Fruit fly (Drosophila melanogaster) whole organism, embryonic: ENCODE results near the gene Cep290.

Experiments
- Awh ChIP-seq: fragments of 200-800 bp; sonication (Bioruptor generic); IDR thresholded peaks from 2 replicates; pipeline ENCODE4, ENCODE4 v1.3.6; 2022; ENCODE audit warnings: missing biosample characterization, missing genetic modification characterization
- B-H1 ChIP-seq: fragments of 200-800 bp; sonication (Bioruptor generic); IDR thresholded peaks from 3 replicates; pipeline ENCODE4 v1.3.6; 2022; ENCODE audit warnings: missing biosample characterization, missing genetic modification characterization
- Bgb ChIP-seq: fragments of 200-800 bp; sonication (Bioruptor generic); IDR thresholded peaks from 2 replicates; pipeline ENCODE4 v1.3.6; 2022; ENCODE audit warnings: missing biosample characterization, missing genetic modification characterization; ENCODE audit not compliant: partially characterized antibody
- CG10147 ChIP-seq: fragments of 200-800 bp; sonication (Bioruptor generic); optimal IDR thresholded peaks from 2 replicates; lab custom pipeline; 2019; ENCODE audit warnings: missing biosample characterization, mild to moderate bottlenecking, missing genetic modification characterization, moderate library complexity
- CG10209 ChIP-seq: fragments of 200-800 bp; sonication (Bioruptor generic); optimal IDR thresholded peaks from 3 replicates; lab custom pipeline; 2017; ENCODE audit warnings: missing biosample characterization, mild to moderate bottlenecking, missing genetic modification characterization, missing genetic modification reagents
- CG10366 ChIP-seq: fragments of 200-800 bp; sonication (Bioruptor generic); IDR thresholded peaks from 2 replicates; pipeline ENCODE4 v1.3.6; 2022; ENCODE audit warnings: missing biosample characterization, missing genetic modification characterization
- CG11247 ChIP-seq: fragments of 200-800 bp; sonication (Bioruptor generic); IDR thresholded peaks from 2 replicates; pipeline ENCODE4 v1.3.6; 2022; ENCODE audit warnings: missing biosample characterization, missing genetic modification characterization
- CG14014 ChIP-seq: fragments of 200-800 bp; sonication (Bioruptor generic); IDR thresholded peaks from 2 replicates; pipeline ENCODE4 v1.3.6; 2022; ENCODE audit warnings: missing biosample characterization, missing genetic modification characterization
- CG15514 ChIP-seq: fragments of 200-800 bp; sonication (Bioruptor generic); optimal IDR thresholded peaks from 3 replicates; lab custom pipeline; 2017; ENCODE audit warnings: missing biosample characterization, missing genetic modification characterization, mild to moderate bottlenecking, moderate library complexity, missing genetic modification reagents
- CG15696 ChIP-seq: fragments of 200-800 bp; sonication (Bioruptor generic); optimal IDR thresholded peaks from 2 replicates; lab custom pipeline; 2019; ENCODE audit warnings: missing biosample characterization, mild to moderate bottlenecking, missing genetic modification characterization, moderate library complexity
- CG16779 ChIP-seq: fragments of 200-800 bp; sonication (Bioruptor generic); IDR thresholded peaks from 2 replicates; pipeline ENCODE4 v1.3.6; 2022; ENCODE audit warnings: missing biosample characterization, missing genetic modification characterization
- CG16815 ChIP-seq: fragments of 200-800 bp; sonication (Bioruptor generic); optimal IDR thresholded peaks from 3 replicates; lab custom pipeline; 2017; ENCODE audit warnings: missing biosample characterization, mild to moderate bottlenecking, missing genetic modification characterization
- CG18262 ChIP-seq: fragments of 200-800 bp; optimal IDR thresholded peaks from 3 replicates; lab custom pipeline; 2019; ENCODE audit warnings: missing biosample characterization, mild to moderate bottlenecking, missing genetic modification characterization, moderate library complexity
- CG2889 ChIP-seq: fragments of 200-800 bp; sonication (Bioruptor generic); IDR thresholded peaks from 3 replicates; pipeline ENCODE4 v1.3.6; 2022; ENCODE audit warnings: missing biosample characterization, missing genetic modification characterization
- CG31365 ChIP-seq: fragments of 200-800 bp; sonication (Bioruptor generic); optimal IDR thresholded peaks from 2 replicates; lab custom pipeline; 2018; ENCODE audit warnings: missing biosample characterization, mild to moderate bottlenecking, missing genetic modification characterization
- CG42726 ChIP-seq: fragments of 200-800 bp; sonication (Bioruptor generic); IDR thresholded peaks from 2 replicates; pipeline ENCODE4 v1.3.6; 2022; ENCODE audit warnings: missing biosample characterization, missing genetic modification characterization; ENCODE audit not compliant: partially characterized antibody
- CG4730 ChIP-seq: fragments of 200-800 bp; sonication (Bioruptor generic); IDR thresholded peaks from 2 replicates; pipeline ENCODE4 v1.3.6; 2022; ENCODE audit warnings: missing biosample characterization, missing genetic modification characterization
- CG6765 ChIP-seq: fragments of 200-800 bp; sonication (Bioruptor generic); optimal IDR thresholded peaks from 3 replicates; lab custom pipeline; 2017; ENCODE audit warnings: missing biosample characterization, mild to moderate bottlenecking, missing genetic modification characterization
- CG7786 ChIP-seq: fragments of 200-800 bp; sonication (Bioruptor generic); optimal IDR thresholded peaks from 2 replicates; lab custom pipeline; 2016; ENCODE audit warnings: missing biosample characterization, missing genetic modification characterization
- CG8281 ChIP-seq: fragments of 200-800 bp; sonication (Bioruptor generic); optimal IDR thresholded peaks from 2 replicates; lab custom pipeline; 2018; ENCODE audit warnings: missing biosample characterization, mild to moderate bottlenecking, missing genetic modification characterization, moderate library complexity
- CTCF ChIP-seq: fragments of 200-800 bp; sonication (Bioruptor generic); optimal IDR thresholded peaks from 2 replicates; lab custom pipeline; 2017; ENCODE audit warnings: missing biosample characterization, mild to moderate bottlenecking, missing genetic modification characterization, moderate library complexity
- Chrac-16 ChIP-seq: fragments of 200-800 bp; sonication (Bioruptor generic); optimal IDR thresholded peaks from 3 replicates; lab custom pipeline; 2016; ENCODE audit warnings: missing biosample characterization, missing genetic modification characterization
- CoRest ChIP-seq: fragments of 200-800 bp; sonication (Bioruptor generic); optimal IDR thresholded peaks from 3 replicates; lab custom pipeline; 2018; ENCODE audit warnings: missing biosample characterization, mild to moderate bottlenecking, missing genetic modification characterization, moderate library complexity
- Dad ChIP-seq: fragments of 200-800 bp; sonication (Bioruptor generic); optimal IDR thresholded peaks from 3 replicates; lab custom pipeline; 2016; ENCODE audit warnings: missing biosample characterization, missing genetic modification characterization
- Dfd ChIP-seq, 2 experiments: fragments of >200 bp; optimal IDR thresholded peaks; 2 replicates each; lab custom pipeline; 2017; ENCODE audit warnings: missing biosample characterization in 2 of 2, missing genetic modification characterization in 2 of 2
- HHEX ChIP-seq: fragments of 200-800 bp; sonication (Bioruptor generic); optimal IDR thresholded peaks from 3 replicates; lab custom pipeline; 2017; ENCODE audit warnings: missing biosample characterization, mild to moderate bottlenecking, missing genetic modification characterization, missing genetic modification reagents
- HLH3B ChIP-seq: fragments of 200-800 bp; sonication (Bioruptor generic); IDR thresholded peaks from 2 replicates; pipeline ENCODE4 v1.3.6; 2022; ENCODE audit warnings: missing biosample characterization, missing genetic modification characterization
- NK7.1 ChIP-seq: fragments of 200-800 bp; sonication (Bioruptor generic); optimal IDR thresholded peaks from 3 replicates; lab custom pipeline; 2016; ENCODE audit warnings: missing biosample characterization, missing genetic modification characterization
- PHDP ChIP-seq: fragments of 200-800 bp; sonication (Bioruptor generic); optimal IDR thresholded peaks from 3 replicates; lab custom pipeline; 2018; ENCODE audit warnings: missing biosample characterization, mild to moderate bottlenecking, missing genetic modification characterization, moderate library complexity
- Scr ChIP-seq: fragments of 200-800 bp; sonication (Bioruptor generic); IDR thresholded peaks from 2 replicates; pipeline ENCODE4 v1.3.6; 2022; ENCODE audit warnings: missing biosample characterization, missing genetic modification characterization; ENCODE audit not compliant: partially characterized antibody
- Sox102F ChIP-seq: fragments of 200-800 bp; sonication (Bioruptor generic); optimal IDR thresholded peaks from 2 replicates; lab custom pipeline; 2018; ENCODE audit warnings: missing biosample characterization, mild to moderate bottlenecking, missing genetic modification characterization, moderate library complexity
- YL-1 ChIP-seq: fragments of 200-800 bp; sonication (Bioruptor generic); optimal IDR thresholded peaks from 3 replicates; lab custom pipeline; 2017; ENCODE audit warnings: missing biosample characterization, mild to moderate bottlenecking, missing genetic modification characterization
- ap ChIP-seq: fragments of 200-800 bp; sonication (Bioruptor generic); IDR thresholded peaks from 2 replicates; pipeline ENCODE4 v1.3.6; 2022; ENCODE audit warnings: missing biosample characterization, missing genetic modification characterization
- btn ChIP-seq: fragments of 200-800 bp; sonication (Bioruptor generic); optimal IDR thresholded peaks from 2 replicates; lab custom pipeline; 2016; ENCODE audit warnings: missing biosample characterization, missing genetic modification characterization
- chif ChIP-seq, 2 experiments: fragments of 200-800 bp; sonication (Bioruptor generic); optimal IDR thresholded peaks; 3 replicates each; lab custom pipeline; 2016; ENCODE audit warnings: missing biosample characterization in 2 of 2, missing genetic modification characterization in 2 of 2
- dati ChIP-seq: fragments of 200-800 bp; sonication (Bioruptor generic); IDR thresholded peaks from 2 replicates; pipeline ENCODE4 v1.3.6; 2022; ENCODE audit warnings: missing biosample characterization, missing genetic modification characterization
- dimm ChIP-seq: fragments of 200-800 bp; sonication (Bioruptor generic); IDR thresholded peaks from 2 replicates; pipeline ENCODE4 v1.3.6; 2022; ENCODE audit warnings: missing biosample characterization, missing genetic modification characterization
- gsb ChIP-seq: fragments of 200-800 bp; sonication (Bioruptor generic); IDR thresholded peaks from 2 replicates; pipeline ENCODE4 v1.3.6; 2022; ENCODE audit warnings: missing biosample characterization, missing genetic modification characterization
- hkb ChIP-seq, 2 experiments: fragments of 200-800 bp in 1 of 2; fragments of >200 bp in 1 of 2; sonication (Bioruptor generic) in 1 of 2; IDR thresholded peaks in 1 of 2; optimal IDR thresholded peaks in 1 of 2; 2 replicates each; pipeline versions ENCODE4 v1.3.6 to Lab custom; 2017 to 2022; ENCODE audit warnings: missing biosample characterization in 1 of 2, missing genetic modification characterization in 1 of 2
- ind ChIP-seq: fragments of 200-800 bp; sonication (Bioruptor generic); optimal IDR thresholded peaks from 3 replicates; lab custom pipeline; 2016; ENCODE audit warnings: missing biosample characterization, missing genetic modification characterization
- lab ChIP-seq: fragments of 200-800 bp; sonication (Bioruptor generic); optimal IDR thresholded peaks from 3 replicates; lab custom pipeline; 2017; ENCODE audit warnings: missing biosample characterization, missing genetic modification characterization, mild to moderate bottlenecking, moderate library complexity, missing genetic modification reagents
- mam ChIP-seq: fragments of 200-800 bp; sonication (Bioruptor generic); optimal IDR thresholded peaks from 3 replicates; lab custom pipeline; 2016; ENCODE audit warnings: missing biosample characterization, missing genetic modification characterization
- otp ChIP-seq: fragments of 200-800 bp; sonication (Bioruptor generic); IDR thresholded peaks from 3 replicates; pipeline ENCODE4, ENCODE4 v1.3.6; 2022; ENCODE audit warnings: missing biosample characterization, missing genetic modification characterization
- pnt ChIP-seq: fragments of 200-800 bp; sonication (Bioruptor generic); optimal IDR thresholded peaks from 3 replicates; lab custom pipeline; 2016; ENCODE audit warnings: missing biosample characterization, missing genetic modification characterization
- sna ChIP-seq: fragments of 200-800 bp; sonication (Bioruptor generic); IDR thresholded peaks from 2 replicates; pipeline ENCODE4 v1.3.6; 2022; ENCODE audit warnings: missing biosample characterization, missing genetic modification characterization; ENCODE audit not compliant: partially characterized antibody
- ssp ChIP-seq: fragments of 200-800 bp; sonication (Bioruptor generic); IDR thresholded peaks from 2 replicates; pipeline ENCODE4 v1.3.6; 2022; ENCODE audit warnings: missing biosample characterization, missing genetic modification characterization
- tap ChIP-seq: fragments of 200-800 bp; optimal IDR thresholded peaks from 3 replicates; lab custom pipeline; 2019; ENCODE audit warnings: missing biosample characterization, mild to moderate bottlenecking, missing genetic modification characterization, moderate library complexity
- ttk ChIP-seq: fragments of 200-800 bp; sonication (Bioruptor generic); IDR thresholded peaks from 2 replicates; pipeline ENCODE4 v2.1.2; 2022; ENCODE audit warnings: missing biosample characterization, missing genetic modification characterization

Cep290 gene

DNA sequence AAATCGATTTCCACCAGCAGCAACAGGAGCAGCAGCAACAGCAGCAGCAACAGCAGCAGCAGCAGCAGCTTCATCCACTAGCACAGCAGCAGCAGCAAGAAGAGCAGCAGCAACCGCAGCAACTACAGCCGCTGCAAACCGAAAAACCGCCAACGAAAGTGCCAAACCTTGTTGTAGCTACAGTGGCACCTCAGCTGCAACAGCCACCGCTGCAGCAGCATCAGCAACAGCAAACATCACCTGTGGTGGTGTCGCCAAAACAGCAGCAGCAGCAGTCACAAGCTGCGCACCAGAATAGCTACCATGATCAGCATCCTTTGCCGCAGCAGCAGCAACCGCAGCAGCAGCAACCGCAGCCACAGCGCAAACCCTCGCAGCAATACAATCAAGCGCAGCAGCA is 44.6 kb downstream of the Cep290 start:
- TF ChIP-seq HLH3B (GFP tag; lab: Robert Waterston, UW) (no peak), PHDP (no peak), Dfd (GFP tag; optimal IDR thresholded peaks at IDR 0.05; lab: Kevin White, UChicago) (peak in 1 of 2 experiments; percentile 67), Sox102F (GFP tag; lab: Kevin White, UChicago) (no peak), Scr (GFP tag; lab: Robert Waterston, UW) (no peak), hkb (optimal IDR thresholded peaks at IDR 0.05; lab: Kevin White, UChicago) (no peak), hkb (GFP tag; IDR thresholded peaks at IDR 0.05; lab: Robert Waterston, UW) (no peak), pnt (GFP tag; lab: Kevin White, UChicago) (no peak), ssp (GFP tag; lab: Robert Waterston, UW) (no peak)

dm6 chr3L:895314-895980 is 51.7 kb downstream of the Cep290 start, which contains the start of gene CG34056:
TSS of gene CG34056 (plus strand) at chr3L:895951.
- peak; percentile 94 for TF ChIP-seq gsb
- TF ChIP-seq CG31365 (tag; lab: Kevin White, UChicago), result peak; percentile 73
- TF ChIP-seq ap (GFP tag; lab: Robert Waterston, UW), result peak; percentile 92
- peak; percentile 68 for TF ChIP-seq btn (GFP tag; lab: Kevin White, UChicago)
- TF ChIP-seq CG10147 (GFP tag; lab: Kevin White, UChicago), result peak; percentile 95
- TF ChIP-seq Awh (GFP tag; lab: Robert Waterston, UW), result peak; percentile 97
- TF ChIP-seq CG4730 (GFP tag; lab: Robert Waterston, UW), result peak; percentile 95
- peak; percentile 53 for TF ChIP-seq CTCF
- TF ChIP-seq sna (GFP tag; lab: Robert Waterston, UW), result no peak
- peak; percentile 84 for TF ChIP-seq CG15514
- TF ChIP-seq ind (GFP tag; lab: Kevin White, UChicago), result peak; percentile 94
- peak; percentile 84 for TF ChIP-seq CG6765 (GFP tag; lab: Kevin White, UChicago)
- TF ChIP-seq dimm (GFP tag; lab: Robert Waterston, UW), result peak; percentile 90
- no peak for TF ChIP-seq Bgb (GFP tag; lab: Robert Waterston, UW)
- no peak for TF ChIP-seq Dfd (GFP tag; optimal IDR thresholded peaks at IDR 0.05; lab: Kevin White, UChicago)
- peak; percentile 95 for TF ChIP-seq ttk
- peak; percentile 86 for TF ChIP-seq NK7.1 (GFP tag; lab: Kevin White, UChicago)
- peak; percentile 96 for TF ChIP-seq lab (GFP tag; lab: Kevin White, UChicago)
- TF ChIP-seq CG10209 (GFP tag; lab: Kevin White, UChicago), result peak; percentile 84
- TF ChIP-seq Chrac-16, result peak; percentile 75
- TF ChIP-seq CG7786 (GFP tag; lab: Kevin White, UChicago), result peak; percentile 39
- TF ChIP-seq mam, result peak; percentile 91
- TF ChIP-seq chif (GFP tag; optimal IDR thresholded peaks at IDR 0.05; lab: Kevin White, UChicago), result peak; percentile 61 to 68
- TF ChIP-seq HHEX (GFP tag; lab: Kevin White, UChicago), result peak; percentile 93
- peak; percentile 87 for TF ChIP-seq CoRest (tag; lab: Kevin White, UChicago)
- TF ChIP-seq YL-1 (GFP tag; lab: Kevin White, UChicago), result peak; percentile 27
- TF ChIP-seq CG8281 (tag; lab: Kevin White, UChicago), result peak; percentile 84
- peak; percentile 55 for TF ChIP-seq CG16815 (GFP tag; lab: Kevin White, UChicago)
- peak; percentile 82; the same call in 2 of the 3 replicates for TF ChIP-seq CG2889
- TF ChIP-seq otp (GFP tag; lab: Robert Waterston, UW), result peak; percentile 90
- TF ChIP-seq tap (tag; lab: Kevin White, UChicago), result peak; percentile 93
- TF ChIP-seq CG14014, result peak; percentile 95
- TF ChIP-seq CG16779 (GFP tag; lab: Robert Waterston, UW), result peak; percentile 76
- TF ChIP-seq CG10366 (GFP tag; lab: Robert Waterston, UW), result peak; percentile 94
- peak; percentile 74 for TF ChIP-seq Dad (GFP tag; lab: Kevin White, UChicago)
- peak; percentile 96 for TF ChIP-seq CG11247 (GFP tag; lab: Robert Waterston, UW)
- TF ChIP-seq CG15696 (tag; lab: Kevin White, UChicago), result peak; percentile 80
- TF ChIP-seq B-H1 (GFP tag; lab: Robert Waterston, UW), result peak; percentile 93
- no peak for TF ChIP-seq CG42726 (GFP tag; lab: Robert Waterston, UW)
- TF ChIP-seq dati (GFP tag; lab: Robert Waterston, UW), result peak; percentile 86
- TF ChIP-seq CG18262 (tag; lab: Kevin White, UChicago), result peak; percentile 93
